Worm (Caenorhabditis elegans): ENCODE data around the gene srx-137.

Gene srx-137

ce11 chrV:13880607-13881006 lies 18.0 kb downstream of the srx-137 start, which contains the start of gene T22G5.3:
TSS of gene T22G5.3 (plus strand) at chrV:13880907.
- TF ChIP-seq snpc-4 (tag; optimal IDR thresholded peaks at IDR 0.05) (no peak), ztf-4 (tag; optimal IDR thresholded peaks at IDR 0.05) (no peak), ceh-9 (tag; optimal IDR thresholded peaks at IDR 0.05) (no peak), nhr-43 (tag; optimal IDR thresholded peaks at IDR 0.05; ENCODE audit: poor library complexity, severe bottlenecking) (no peak), elt-2 (tag; optimal IDR thresholded peaks at IDR 0.05) (no peak), unc-39 (tag; optimal IDR thresholded peaks at IDR 0.05) (no peak), lin-15B (tag; optimal IDR thresholded peaks at IDR 0.05) (no peak), ceh-16 (tag; optimal IDR thresholded peaks at IDR 0.05) (no peak), nhr-11 (tag; optimal IDR thresholded peaks at IDR 0.05) (no peak), elt-1 (tag; optimal IDR thresholded peaks at IDR 0.05) (no peak), ama-1 (optimal IDR thresholded peaks at IDR 0.05) (no peak), nhr-23 (tag; optimal IDR thresholded peaks at IDR 0.05) (no peak), elt-3 (tag; optimal IDR thresholded peaks at IDR 0.05) (no peak), egl-5 (tag; optimal IDR thresholded peaks at IDR 0.05) (no peak), mml-1 (tag; optimal IDR thresholded peaks at IDR 0.05) (no peak), mdl-1 (tag; optimal IDR thresholded peaks at IDR 0.05) (no peak), fkh-10 (GFP tag; optimal IDR thresholded peaks at IDR 0.05) (no peak)

- TF ChIP-seq elt-1 (tag; optimal IDR thresholded peaks at IDR 0.05) (no peak), tbx-2 (tag; optimal IDR thresholded peaks at IDR 0.05) (no peak), egl-27 (tag; optimal IDR thresholded peaks at IDR 0.05) (no peak), fkh-10 (GFP tag; optimal IDR thresholded peaks at IDR 0.05) (no peak), unc-62 (GFP tag; optimal IDR thresholded peaks at IDR 0.05) (no peak), fkh-2 (tag; optimal IDR thresholded peaks at IDR 0.05) (no peak), nhr-76 (tag; optimal IDR thresholded peaks at IDR 0.05) (no peak)
These were observed 24.8 kb downstream of the srx-137 start, which contains the start of gene srsx-19 for ce11 chrV:13887358-13887757. TSS of gene srsx-19 (plus strand) at chrV:13887658.

- TF ChIP-seq nhr-11 (tag; optimal IDR thresholded peaks at IDR 0.05) (no peak), lin-39 (tag; optimal IDR thresholded peaks at IDR 0.05) (no peak), mdl-1 (tag; optimal IDR thresholded peaks at IDR 0.05) (no peak), elt-3 (tag; optimal IDR thresholded peaks at IDR 0.05) (no peak), snpc-4 (tag; optimal IDR thresholded peaks at IDR 0.05) (no peak), fkh-2 (tag; optimal IDR thresholded peaks at IDR 0.05) (no peak), ztf-4 (tag; optimal IDR thresholded peaks at IDR 0.05) (no peak), R02D3.7 (tag; optimal IDR thresholded peaks at IDR 0.05) (no peak), nhr-67 (tag; optimal IDR thresholded peaks at IDR 0.05) (no peak), nhr-25 (tag; optimal IDR thresholded peaks at IDR 0.05) (no peak), egl-5 (tag; optimal IDR thresholded peaks at IDR 0.05) (no peak), ceh-28 (tag; optimal IDR thresholded peaks at IDR 0.05) (no peak), ceh-82 (tag; optimal IDR thresholded peaks at IDR 0.05) (no peak), skn-1 (tag; optimal IDR thresholded peaks at IDR 0.05) (no peak), nfya-1 (tag; optimal IDR thresholded peaks at IDR 0.05; ENCODE audit: insufficient read depth) (no peak), fos-1 (tag; optimal IDR thresholded peaks at IDR 0.05) (no peak), jun-1 (tag; optimal IDR thresholded peaks at IDR 0.05) (no peak), daf-12 (tag; optimal IDR thresholded peaks at IDR 0.05) (no peak), unc-39 (tag; optimal IDR thresholded peaks at IDR 0.05) (no peak), elt-1 (tag; optimal IDR thresholded peaks at IDR 0.05) (no peak)
These were observed 26.9 kb downstream of the srx-137 start, which contains the start of gene spp-12 for ce11 chrV:13889516-13889915. TSS of gene spp-12 (plus strand) at chrV:13889816.

ce11 chrV:13890473-13890872 lies 27.9 kb downstream of the srx-137 start, which contains the start of gene lbp-8:
TSS of gene lbp-8 (plus strand) at chrV:13890773.
- TF ChIP-seq ama-1 (optimal IDR thresholded peaks at IDR 0.05) (no peak), R02D3.7 (tag; optimal IDR thresholded peaks at IDR 0.05) (no peak), ztf-11 (tag; optimal IDR thresholded peaks at IDR 0.05) (no peak), lsy-12 (tag; optimal IDR thresholded peaks at IDR 0.05) (no peak), nhr-76 (tag; optimal IDR thresholded peaks at IDR 0.05) (no peak), jun-1 (tag; optimal IDR thresholded peaks at IDR 0.05) (no peak), nhr-28 (tag; optimal IDR thresholded peaks at IDR 0.05) (no peak), nhr-12 (tag; optimal IDR thresholded peaks at IDR 0.05) (no peak), ceh-9 (tag; optimal IDR thresholded peaks at IDR 0.05) (no peak), skn-1 (tag; optimal IDR thresholded peaks at IDR 0.05) (no peak), pqm-1 (tag; optimal IDR thresholded peaks at IDR 0.05) (no peak)

Measured in whole organism, L3 larva.